Worm (Caenorhabditis elegans): Measurements from ENCODE around the gene kle-2.

- TF ChIP-seq tbx-37 (GFP tag; conservative IDR thresholded peaks at IDR 0.05) (no peak), sea-1 (GFP tag; conservative IDR thresholded peaks at IDR 0.05) (no peak), flt-1 (GFP tag; IDR thresholded peaks at IDR 0.05) (no peak), ceh-36 (tag; optimal IDR thresholded peaks at IDR 0.05) (no peak), ets-7 (tag; optimal IDR thresholded peaks at IDR 0.05) (no peak), hnd-1 (tag; optimal IDR thresholded peaks at IDR 0.05) (no peak), tra-4 (tag; optimal IDR thresholded peaks at IDR 0.05) (no peak), ama-1 (optimal IDR thresholded peaks at IDR 0.05) (no peak), B0310.2 (tag; optimal IDR thresholded peaks at IDR 0.05) (no peak), F13C5.2 (tag; optimal IDR thresholded peaks at IDR 0.05) (no peak)
These were observed 32.6 kb downstream of the kle-2 start for ce11 chrIII:7973968-7974607.

All from whole organism, early embryonic.